Worm (Caenorhabditis elegans): Measurements from ENCODE around the gene dig-1.

Gene dig-1

ce11 chrIII:6819322-6819901, 73.3 kb downstream of the dig-1 start, which contains the start of gene F28F5.6:
Gene F28F5.6, minus strand, starts transcription at chrIII:6819372.
- TF ChIP-seq lin-15B (tag; optimal IDR thresholded peaks at IDR 0.05) (no peak), sea-2 (GFP tag; optimal IDR thresholded peaks at IDR 0.05) (no peak), pqm-1 (tag; optimal IDR thresholded peaks at IDR 0.05) (peak; percentile 78), elt-1 (tag; optimal IDR thresholded peaks at IDR 0.05) (no peak), ama-1 (optimal IDR thresholded peaks at IDR 0.05) (no peak), elt-2 (tag; optimal IDR thresholded peaks at IDR 0.05) (peak; percentile 95), ceh-28 (tag; optimal IDR thresholded peaks at IDR 0.05) (peak; percentile 21), mdl-1 (tag; optimal IDR thresholded peaks at IDR 0.05) (no peak), pha-4 (tag; optimal IDR thresholded peaks at IDR 0.05) (peak; percentile 49), skn-1 (tag; optimal IDR thresholded peaks at IDR 0.05) (peak; percentile 50), hmg-11 (tag; optimal IDR thresholded peaks at IDR 0.05) (no peak)

- no peak for TF ChIP-seq ZK546.5 (tag; optimal IDR thresholded peaks at IDR 0.05)
- no peak for TF ChIP-seq nhr-237 (tag; optimal IDR thresholded peaks at IDR 0.05)
- no peak for TF ChIP-seq daf-12 (tag; optimal IDR thresholded peaks at IDR 0.05)
- no peak for TF ChIP-seq ztf-4 (tag; optimal IDR thresholded peaks at IDR 0.05)
- no peak for TF ChIP-seq lin-15B (tag; optimal IDR thresholded peaks at IDR 0.05)
- no peak for TF ChIP-seq lsy-12 (tag; optimal IDR thresholded peaks at IDR 0.05)
Observed at ce11 chrIII:6820343-6820985, 74.4 kb downstream of the dig-1 start, which contains the start of gene ten-1. Gene ten-1, plus strand, starts transcription at chrIII:6820935.

ce11 chrIII:6822790-6823189, 76.7 kb downstream of the dig-1 start:
- no peak for TF ChIP-seq lsy-12 (tag; optimal IDR thresholded peaks at IDR 0.05)
- TF ChIP-seq hmg-11 (tag; optimal IDR thresholded peaks at IDR 0.05), result no peak
- TF ChIP-seq nhr-11 (tag; optimal IDR thresholded peaks at IDR 0.05), result no peak
- TF ChIP-seq fkh-10 (GFP tag; optimal IDR thresholded peaks at IDR 0.05), result no peak
- TF ChIP-seq ztf-11 (tag; optimal IDR thresholded peaks at IDR 0.05), result no peak
- no peak for TF ChIP-seq lin-15B (tag; optimal IDR thresholded peaks at IDR 0.05)
- no peak for TF ChIP-seq jun-1 (tag; optimal IDR thresholded peaks at IDR 0.05)
- no peak for TF ChIP-seq skn-1 (tag; optimal IDR thresholded peaks at IDR 0.05)
- TF ChIP-seq ceh-82 (tag; optimal IDR thresholded peaks at IDR 0.05), result no peak

ce11 chrIII:6826137-6826536, 80.0 kb downstream of the dig-1 start:
- no peak for TF ChIP-seq snpc-4 (tag; optimal IDR thresholded peaks at IDR 0.05)
- no peak for TF ChIP-seq ama-1 (optimal IDR thresholded peaks at IDR 0.05)
- TF ChIP-seq ceh-9 (tag; optimal IDR thresholded peaks at IDR 0.05), result no peak
- TF ChIP-seq lin-39 (tag; optimal IDR thresholded peaks at IDR 0.05), result no peak
- TF ChIP-seq elt-3 (tag; optimal IDR thresholded peaks at IDR 0.05), result no peak
- TF ChIP-seq nhr-43 (tag; optimal IDR thresholded peaks at IDR 0.05; ENCODE audit: poor library complexity, severe bottlenecking), result no peak
- TF ChIP-seq skn-1 (tag; optimal IDR thresholded peaks at IDR 0.05), result no peak
- no peak for TF ChIP-seq R02D3.7 (tag; optimal IDR thresholded peaks at IDR 0.05)
- no peak for TF ChIP-seq unc-39 (tag; optimal IDR thresholded peaks at IDR 0.05)
- no peak for TF ChIP-seq ceh-28 (tag; optimal IDR thresholded peaks at IDR 0.05)
- TF ChIP-seq tbx-2 (tag; optimal IDR thresholded peaks at IDR 0.05), result no peak
- TF ChIP-seq nhr-11 (tag; optimal IDR thresholded peaks at IDR 0.05), result no peak
- TF ChIP-seq ceh-82 (tag; optimal IDR thresholded peaks at IDR 0.05), result no peak
- TF ChIP-seq ztf-4 (tag; optimal IDR thresholded peaks at IDR 0.05), result no peak
- no peak for TF ChIP-seq nhr-237 (tag; optimal IDR thresholded peaks at IDR 0.05)

- no peak for TF ChIP-seq elt-3 (tag; optimal IDR thresholded peaks at IDR 0.05)
- no peak for TF ChIP-seq snpc-4 (tag; optimal IDR thresholded peaks at IDR 0.05)
- TF ChIP-seq egl-27 (tag; optimal IDR thresholded peaks at IDR 0.05), result no peak
- no peak for TF ChIP-seq mml-1 (tag; optimal IDR thresholded peaks at IDR 0.05)
- TF ChIP-seq hmg-11 (tag; optimal IDR thresholded peaks at IDR 0.05), result no peak
- TF ChIP-seq nhr-237 (tag; optimal IDR thresholded peaks at IDR 0.05), result no peak
- no peak for TF ChIP-seq nhr-76 (tag; optimal IDR thresholded peaks at IDR 0.05)
- no peak for TF ChIP-seq ceh-28 (tag; optimal IDR thresholded peaks at IDR 0.05)
- no peak for TF ChIP-seq pha-4 (tag; optimal IDR thresholded peaks at IDR 0.05)
Observed at ce11 chrIII:6831312-6831711, 85.2 kb downstream of the dig-1 start.
